Fruit fly (Drosophila melanogaster) ovary, adult (tissue): ENCODE data around the gene CG34300.

Experiments used
- CG17801 ChIP-seq: fragments of 200-800 bp; optimal IDR thresholded peaks from 2 replicates; lab custom pipeline; 2019; ENCODE audit warnings: missing biosample characterization, mild to moderate bottlenecking, missing genetic modification characterization, moderate library complexity; ENCODE audit not compliant: partially characterized antibody

Gene CG34300

dm6 chr3R:30306505-30307134 is at the start of gene CG34300:
Gene CG34300 (minus strand): TSS chr3R:30306640.
- no peak for TF ChIP-seq CG17801

dm6 chr3R:30354729-30355128 is 48.3 kb upstream of the CG34300 start:
- TF ChIP-seq CG17801, result no peak

DNA sequence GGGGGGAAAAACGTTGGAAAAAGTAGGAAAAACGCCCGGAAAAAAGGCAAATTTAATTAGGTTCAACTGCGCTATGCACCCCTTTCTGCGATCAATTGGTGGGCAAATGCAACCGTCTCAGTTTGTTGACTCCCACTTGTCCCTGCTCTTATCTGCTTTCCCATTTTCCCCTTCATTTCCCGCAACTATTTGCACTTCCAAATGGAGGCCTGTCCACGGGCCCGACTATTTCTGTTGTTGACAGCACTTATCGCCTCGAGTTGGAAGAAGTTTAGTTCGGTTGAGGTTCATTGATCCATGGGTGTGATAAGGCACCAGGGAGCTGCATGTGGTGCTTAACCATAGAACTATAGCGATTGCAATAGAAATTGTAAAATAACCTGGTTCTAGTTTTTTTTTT is 46.2 kb upstream of the CG34300 start:
- TF ChIP-seq CG17801, result no peak

dm6 chr3R:30345466-30345865 is 39.0 kb upstream of the CG34300 start:
- no peak for TF ChIP-seq CG17801

DNA sequence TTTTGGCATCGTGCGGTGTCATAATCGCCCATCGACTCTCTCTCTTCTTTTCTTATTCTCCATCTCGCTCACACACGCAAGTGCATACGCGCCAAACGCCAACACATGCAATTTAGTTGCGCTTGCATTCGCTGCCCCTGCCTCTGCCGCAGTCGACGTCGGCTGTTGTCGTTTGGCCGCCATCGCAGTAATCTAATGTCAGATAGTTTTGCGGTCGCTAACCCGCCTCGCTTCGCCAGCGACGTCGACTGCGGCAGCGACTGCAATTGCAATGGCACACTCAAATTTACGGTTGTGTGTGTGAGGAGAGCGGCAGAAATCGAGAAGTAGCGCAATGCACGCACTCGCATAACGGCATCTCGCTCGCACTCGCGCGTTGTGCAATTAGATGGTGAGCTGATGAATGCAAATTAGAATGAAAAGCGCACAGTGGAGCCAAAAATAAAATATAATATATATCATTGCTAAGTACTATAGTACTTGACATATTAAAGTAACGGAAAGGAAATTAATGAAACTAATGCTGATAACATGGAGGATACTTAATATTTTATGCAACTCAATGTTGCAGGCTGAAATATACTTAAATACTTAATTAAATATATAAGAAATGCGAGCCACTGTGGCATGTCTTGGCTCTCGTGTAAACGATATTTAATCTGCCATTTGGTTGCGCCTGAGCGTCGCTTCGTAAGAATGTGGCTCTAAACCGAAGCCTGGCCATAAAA is 37.9 kb upstream of the CG34300 start:
- no peak for TF ChIP-seq CG17801

dm6 chr3R:30343453-30344220 is 37.2 kb upstream of the CG34300 start:
- TF ChIP-seq CG17801, result no peak

DNA sequence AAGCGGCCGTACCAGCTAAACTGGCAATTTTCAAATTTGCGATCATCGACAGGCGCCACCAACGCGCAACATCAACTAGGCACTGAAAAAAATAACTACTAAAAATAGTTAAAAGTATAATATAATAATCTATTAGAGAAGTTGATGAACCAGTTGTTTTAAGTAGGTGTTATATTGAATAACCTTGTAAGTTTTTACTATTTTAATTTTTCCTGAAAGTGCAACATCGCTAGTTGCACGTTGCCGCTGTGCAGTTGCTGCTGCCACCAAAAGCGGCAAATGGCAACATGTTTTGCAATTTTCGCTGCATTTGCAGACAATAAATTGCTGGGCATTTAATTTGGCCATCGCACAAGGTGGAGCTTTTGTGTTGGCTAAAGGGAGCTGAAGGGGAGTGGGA is 36.6 kb upstream of the CG34300 start:
- TF ChIP-seq CG17801, result no peak

DNA sequence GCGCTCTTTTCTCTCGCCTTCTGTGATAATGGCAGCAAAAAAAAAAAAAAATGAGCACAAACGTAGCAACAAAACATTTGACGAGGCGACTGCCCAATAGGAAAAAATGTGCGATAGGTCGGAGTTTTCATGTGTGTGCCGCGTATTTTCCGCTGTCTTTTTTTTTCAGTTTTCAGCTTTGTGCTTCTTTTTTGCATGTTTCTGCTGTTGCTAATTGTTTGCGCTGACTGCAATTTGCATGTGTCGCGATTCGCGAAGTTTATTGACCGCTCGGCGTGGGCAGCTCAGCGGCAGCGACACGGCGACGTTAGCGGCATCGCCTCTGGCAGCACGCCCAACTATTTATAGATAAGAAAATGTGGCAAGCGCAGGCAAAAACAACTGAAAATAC is 32.2 kb upstream of the CG34300 start:
- no peak for TF ChIP-seq CG17801

DNA sequence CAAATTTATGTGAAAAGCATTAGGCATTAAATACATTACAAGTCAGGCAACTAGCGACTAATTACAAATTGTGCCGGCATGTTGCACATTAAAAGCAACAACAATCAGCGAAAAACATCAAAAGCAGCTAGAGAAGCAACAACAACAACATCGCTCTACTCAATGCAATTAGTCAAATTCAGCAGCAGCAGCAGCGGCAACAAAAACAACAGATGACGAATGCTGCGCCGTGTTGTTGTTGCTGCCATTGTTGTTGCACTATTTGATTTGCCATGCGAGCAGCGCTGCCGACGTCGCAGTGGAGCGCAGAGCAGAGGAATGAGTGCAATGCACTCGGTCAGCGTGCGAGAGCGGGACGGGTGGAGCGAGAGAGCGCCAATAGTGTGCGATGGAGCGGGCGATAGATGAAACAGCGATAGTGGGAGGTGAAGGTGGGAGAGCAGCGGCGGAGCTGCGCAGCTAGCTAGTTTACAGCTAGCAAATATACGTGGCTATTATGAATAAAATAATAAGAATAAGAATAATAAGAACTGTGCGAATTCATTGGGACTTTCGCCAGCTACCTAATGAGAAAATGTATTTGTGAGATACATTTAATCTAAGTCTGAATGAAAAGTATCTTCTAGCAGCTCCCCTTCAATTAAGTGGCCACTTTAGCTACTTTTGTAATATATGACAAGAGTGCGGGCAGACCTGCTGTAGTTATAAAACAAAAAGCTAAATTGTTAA is 31.6 kb upstream of the CG34300 start:
- no peak for TF ChIP-seq CG17801

DNA sequence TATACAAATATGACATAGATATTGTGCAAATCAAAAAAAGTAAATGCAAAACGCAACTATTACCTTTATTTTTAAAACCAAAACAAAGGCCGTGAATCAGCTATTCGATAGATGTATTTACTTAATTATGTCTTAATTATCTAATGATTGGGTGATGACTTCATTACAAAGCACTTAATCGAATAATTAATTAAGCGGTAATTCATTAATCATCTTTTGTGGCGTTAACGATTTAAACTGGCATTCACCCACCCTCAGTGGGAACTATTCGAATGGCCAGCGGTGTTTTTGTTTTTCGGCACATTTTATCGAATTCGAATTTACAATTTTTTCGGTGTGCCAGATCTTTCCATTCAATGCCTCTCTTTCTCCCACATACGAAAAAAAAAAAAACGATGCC is 31.0 kb upstream of the CG34300 start:
- no peak for TF ChIP-seq CG17801

dm6 chr3R:30336100-30336499 is 29.7 kb upstream of the CG34300 start:
- TF ChIP-seq CG17801, result no peak

DNA sequence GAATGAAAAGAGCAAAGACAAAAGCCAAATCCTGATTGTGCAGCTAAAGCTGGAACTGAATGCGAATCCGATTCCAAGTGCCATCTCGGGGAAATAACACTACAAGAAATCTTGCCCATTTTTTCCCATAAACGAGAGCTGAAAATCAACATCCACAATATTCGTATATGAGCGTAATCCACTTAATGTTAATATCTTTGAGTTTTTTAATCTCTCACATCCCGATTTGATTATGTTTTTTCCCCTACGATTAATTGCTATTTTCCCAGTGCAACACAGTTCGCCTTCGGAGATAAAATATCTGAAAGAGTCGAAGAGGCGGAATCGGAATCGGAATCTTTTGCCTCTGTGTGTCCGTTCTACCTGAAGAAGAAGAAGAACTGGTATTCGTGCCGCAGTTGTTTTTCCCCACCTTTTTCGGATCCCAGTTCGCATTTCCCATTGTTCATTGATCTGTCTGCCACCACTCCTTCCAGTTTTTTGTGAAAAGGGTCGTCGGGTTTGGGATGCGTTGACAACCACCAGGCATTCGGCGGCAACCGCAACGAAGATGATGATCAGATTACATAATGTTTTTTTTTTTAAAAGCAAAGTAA is 28.0 kb upstream of the CG34300 start:
- TF ChIP-seq CG17801, result no peak

dm6 chr3R:30331362-30331761 is 24.9 kb upstream of the CG34300 start:
- no peak for TF ChIP-seq CG17801

DNA sequence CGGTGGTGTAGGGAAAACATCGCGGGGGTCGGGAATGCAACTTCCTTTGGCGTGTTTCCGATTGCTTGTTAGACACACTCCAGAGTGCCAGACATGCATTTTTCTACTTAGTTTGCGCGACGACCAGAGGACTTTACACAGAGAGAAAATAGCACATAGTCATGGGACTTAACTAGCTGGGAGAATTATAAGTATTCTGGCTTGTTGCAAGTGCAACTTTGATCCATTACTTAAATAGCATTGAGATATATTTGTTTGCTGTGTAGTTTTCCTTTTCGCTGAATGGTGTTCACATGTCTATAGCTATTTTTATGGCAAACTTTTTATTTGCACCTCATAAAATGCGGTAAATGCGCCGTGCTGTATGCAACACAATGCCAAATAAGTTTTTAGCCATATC is 23.4 kb upstream of the CG34300 start:
- no peak for TF ChIP-seq CG17801

DNA sequence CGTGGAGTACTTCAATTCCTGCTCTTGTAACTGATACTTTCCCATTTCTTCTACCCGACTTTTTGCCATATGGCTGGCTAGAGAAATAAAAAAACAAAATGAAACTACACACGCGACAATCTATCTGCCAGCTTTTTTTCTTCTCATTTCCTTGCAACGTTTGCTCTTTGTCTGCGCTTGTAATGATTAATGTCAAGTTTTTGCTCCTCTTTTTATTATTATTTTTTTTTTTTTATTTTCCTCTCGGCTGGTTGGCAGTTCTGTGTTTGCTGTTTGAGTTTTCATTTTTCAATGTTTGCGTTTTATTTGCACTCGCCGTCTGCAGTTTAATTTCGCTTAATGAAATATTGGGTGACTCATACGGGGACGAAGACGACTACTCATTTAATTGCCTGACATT is 20.2 kb upstream of the CG34300 start:
- no peak for TF ChIP-seq CG17801

DNA sequence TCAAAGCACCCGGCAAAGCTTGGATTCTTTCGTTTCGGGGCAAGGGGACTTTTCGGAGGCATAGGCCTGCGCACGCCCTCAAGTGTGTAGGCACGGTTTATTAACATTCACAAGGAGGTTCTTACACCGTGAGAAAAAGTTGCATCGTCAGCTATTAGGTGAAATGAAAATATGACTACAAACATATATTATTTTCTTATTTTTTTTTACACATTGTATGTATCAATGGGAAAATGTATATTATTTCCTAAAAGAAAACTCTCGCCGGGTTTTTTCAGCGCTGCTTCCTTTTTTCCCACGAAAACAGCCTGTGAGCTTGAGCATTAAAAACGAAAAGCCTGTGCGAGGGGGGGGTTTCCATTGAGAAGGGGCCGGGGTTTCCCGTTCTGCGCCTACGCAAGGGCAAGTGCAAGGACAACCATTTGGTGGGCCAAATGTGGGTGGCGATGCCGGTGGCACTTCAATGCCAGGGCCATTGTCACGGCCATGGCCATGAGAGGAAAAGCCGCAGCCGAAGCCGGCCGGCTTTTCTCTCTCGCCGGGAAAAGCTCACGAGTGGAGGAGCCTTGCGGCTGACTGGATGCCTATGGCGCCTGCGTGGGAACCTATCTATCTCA is 19.1 kb upstream of the CG34300 start:
- no peak for TF ChIP-seq CG17801
